Fruit fly (Drosophila melanogaster) whole organism, wandering third instar larva: Measurements from ENCODE around the gene CG18747.
A peak's percentile ranks its signal among the peaks of the same experiment; 100 is the strongest.

Experiments used
- Abd-B ChIP-seq: fragments of >200 bp; optimal IDR thresholded peaks from 2 replicates; lab custom pipeline; 2017; ENCODE audit warnings: missing biosample characterization, missing genetic modification characterization
- CG32264 ChIP-seq: fragments of 200-800 bp; sonication (Bioruptor generic); optimal IDR thresholded peaks from 2 replicates; lab custom pipeline; 2016; ENCODE audit warnings: missing biosample characterization, missing genetic modification characterization
- CG9705 ChIP-seq: fragments of 200-800 bp; sonication (Bioruptor generic); optimal IDR thresholded peaks from 2 replicates; lab custom pipeline; 2018; ENCODE audit warnings: missing biosample characterization, mild to moderate bottlenecking, missing genetic modification characterization
- CrebA ChIP-seq: fragments of 200-800 bp; sonication (Bioruptor generic); optimal IDR thresholded peaks from 2 replicates; lab custom pipeline; 2016; ENCODE audit warnings: missing biosample characterization, mild to moderate bottlenecking, missing genetic modification characterization, borderline replicate concordance
- Dfd ChIP-seq: fragments of >200 bp; optimal IDR thresholded peaks from 2 replicates; lab custom pipeline; 2017; ENCODE audit warnings: missing biosample characterization, missing genetic modification characterization
- Dif ChIP-seq: fragments of 200-275, 200-300 bp; sonication (Bioruptor generic); optimal IDR thresholded peaks from 2 replicates; lab custom pipeline; 2018; ENCODE audit warnings: missing biosample characterization, missing genetic modification characterization; ENCODE audit not compliant: partially characterized antibody
- GATAd ChIP-seq: sonication (Bioruptor generic); optimal IDR thresholded peaks from 2 replicates; lab custom pipeline; 2016; ENCODE audit warnings: missing biosample characterization, missing genetic modification characterization
- HLH106 ChIP-seq: fragments of 200-800 bp; optimal IDR thresholded peaks from 3 replicates; lab custom pipeline; 2019; ENCODE audit warnings: missing biosample characterization, mild to moderate bottlenecking, missing genetic modification characterization, moderate library complexity
- Hnf4 ChIP-seq: fragments of 200-800 bp; sonication (Bioruptor generic); optimal IDR thresholded peaks from 2 replicates; lab custom pipeline; 2016; ENCODE audit warnings: missing biosample characterization, mild to moderate bottlenecking, missing genetic modification characterization
- Hr78 ChIP-seq: fragments of >200 bp; optimal IDR thresholded peaks from 2 replicates; lab custom pipeline; 2017; ENCODE audit warnings: missing biosample characterization, missing genetic modification characterization
- Hr83 ChIP-seq: fragments of 200-300 bp; sonication (Bioruptor generic); optimal IDR thresholded peaks from 2 replicates; lab custom pipeline; 2016; ENCODE audit warnings: missing biosample characterization, mild to moderate bottlenecking, missing genetic modification characterization, moderate library complexity; ENCODE audit not compliant: poor library complexity, severe bottlenecking
- Jra ChIP-seq: sonication (Bioruptor generic); optimal IDR thresholded peaks from 2 replicates; lab custom pipeline; 2016; ENCODE audit warnings: missing biosample characterization, missing genetic modification characterization
- Myc ChIP-seq: fragments of >200 bp; optimal IDR thresholded peaks from 2 replicates; lab custom pipeline; 2017
- N ChIP-seq: fragments of >200 bp; optimal IDR thresholded peaks from 2 replicates; lab custom pipeline; 2018; ENCODE audit warnings: missing biosample characterization, missing external identifiers, missing genetic modification characterization
- OdsH ChIP-seq: fragments of 200-800 bp; sonication (Bioruptor generic); optimal IDR thresholded peaks from 2 replicates; lab custom pipeline; 2016; ENCODE audit warnings: missing biosample characterization, mild to moderate bottlenecking, missing genetic modification characterization
- Rel ChIP-seq, 2 experiments: fragments of 200-800 bp; sonication (Bioruptor generic) in 1 of 2; optimal IDR thresholded peaks; 2 replicates in 1 of 2; 3 replicates in 1 of 2; lab custom pipeline; 2016 to 2019; ENCODE audit warnings: mild to moderate bottlenecking in 2 of 2, missing biosample characterization in 2 of 2, missing genetic modification characterization in 2 of 2, moderate library complexity in 1 of 2
- Sp1 ChIP-seq: fragments of 200-800 bp; sonication (Bioruptor generic); optimal IDR thresholded peaks from 3 replicates; lab custom pipeline; 2019; ENCODE audit warnings: missing biosample characterization, mild to moderate bottlenecking, missing genetic modification characterization, moderate library complexity
- Vsx2 ChIP-seq: fragments of 200-300, 225-300 bp; sonication (Bioruptor generic); optimal IDR thresholded peaks from 2 replicates; lab custom pipeline; 2018; ENCODE audit warnings: missing biosample characterization, missing genetic modification characterization; ENCODE audit not compliant: partially characterized antibody
- br ChIP-seq: fragments of 200-800 bp; sonication (Bioruptor generic); optimal IDR thresholded peaks from 2 replicates; lab custom pipeline; 2016; ENCODE audit warnings: missing biosample characterization, missing genetic modification characterization
- brk ChIP-seq: fragments of 200-800 bp; sonication (Bioruptor generic); optimal IDR thresholded peaks from 2 replicates; lab custom pipeline; 2016; ENCODE audit warnings: missing biosample characterization, mild to moderate bottlenecking, missing genetic modification characterization
- dmrt93B ChIP-seq: fragments of 200-800 bp; sonication (Bioruptor generic); optimal IDR thresholded peaks from 2 replicates; lab custom pipeline; 2018; ENCODE audit warnings: missing biosample characterization, mild to moderate bottlenecking, missing genetic modification characterization
- dsf ChIP-seq: sonication (Bioruptor generic); optimal IDR thresholded peaks from 2 replicates; lab custom pipeline; 2016; ENCODE audit warnings: missing biosample characterization, missing genetic modification characterization, borderline replicate concordance
- foxo ChIP-seq, 2 experiments: fragments of 200-800 bp; sonication (Bioruptor generic); optimal IDR thresholded peaks; 2 replicates in 1 of 2; 3 replicates in 1 of 2; lab custom pipeline; 2016 to 2017; ENCODE audit warnings: missing biosample characterization in 2 of 2, missing genetic modification characterization in 2 of 2
- fru ChIP-seq: fragments of 200-800 bp; sonication (Bioruptor generic); optimal IDR thresholded peaks from 3 replicates; lab custom pipeline; 2016; ENCODE audit warnings: missing biosample characterization, mild to moderate bottlenecking, missing genetic modification characterization
- h ChIP-seq: fragments of 200-800 bp; sonication (Bioruptor generic); optimal IDR thresholded peaks from 3 replicates; lab custom pipeline; 2016; ENCODE audit warnings: missing biosample characterization, mild to moderate bottlenecking, missing genetic modification characterization
- jim ChIP-seq: fragments of 175-275, 200-325 bp; sonication (Bioruptor generic); optimal IDR thresholded peaks from 2 replicates; lab custom pipeline; 2016; ENCODE audit warnings: missing biosample characterization, mild to moderate bottlenecking, missing genetic modification characterization
- lola ChIP-seq: fragments of >200 bp; optimal IDR thresholded peaks from 2 replicates; lab custom pipeline; 2017; ENCODE audit warnings: missing biosample characterization, missing genetic modification characterization
- psq ChIP-seq: fragments of 200-800 bp; sonication (Bioruptor generic); optimal IDR thresholded peaks from 3 replicates; lab custom pipeline; 2017; ENCODE audit warnings: missing biosample characterization, mild to moderate bottlenecking, missing genetic modification characterization, moderate library complexity
- rgr ChIP-seq: fragments of 200-800 bp; sonication (Bioruptor generic); optimal IDR thresholded peaks from 3 replicates; lab custom pipeline; 2016; ENCODE audit warnings: missing biosample characterization, mild to moderate bottlenecking, missing genetic modification characterization
- sage ChIP-seq: fragments of 200-800 bp; sonication (Bioruptor generic); optimal IDR thresholded peaks from 2 replicates; lab custom pipeline; 2016; ENCODE audit warnings: missing biosample characterization, mild to moderate bottlenecking, missing genetic modification characterization
- sv ChIP-seq: fragments of 200-800 bp; sonication (Bioruptor generic); optimal IDR thresholded peaks from 3 replicates; lab custom pipeline; 2016; ENCODE audit warnings: missing biosample characterization, missing genetic modification characterization
- tai ChIP-seq: sonication (Bioruptor generic); optimal IDR thresholded peaks from 2 replicates; lab custom pipeline; 2016; ENCODE audit warnings: missing biosample characterization, missing genetic modification characterization
- usp ChIP-seq: fragments of >200 bp; optimal IDR thresholded peaks from 2 replicates; lab custom pipeline; 2017; ENCODE audit warnings: missing biosample characterization, missing genetic modification characterization
- woc ChIP-seq: sonication (Bioruptor generic); optimal IDR thresholded peaks from 2 replicates; lab custom pipeline; 2016; ENCODE audit warnings: missing biosample characterization, mild to moderate bottlenecking, missing genetic modification characterization

Gene CG18747

dm6 chr3R:7798525-7798924, 15.3 kb upstream of the CG18747 start, which contains the start of gene CG18744:
Gene CG18744, minus strand, starts transcription at chr3R:7798771.
- TF ChIP-seq Jra (GFP tag; lab: Kevin White, UChicago) (no peak), jim (no peak), GATAd (no peak), Dfd (GFP tag; lab: Kevin White, UChicago) (no peak), Myc (lab: Kevin White, UChicago) (no peak), fru (GFP tag; lab: Kevin White, UChicago) (no peak), sv (GFP tag; lab: Kevin White, UChicago) (no peak), woc (GFP tag; lab: Kevin White, UChicago) (no peak), CG9705 (GFP tag; lab: Kevin White, UChicago) (no peak), Hr78 (GFP tag; lab: Kevin White, UChicago) (no peak), psq (GFP tag; lab: Kevin White, UChicago) (no peak), HLH106 (tag; lab: Kevin White, UChicago) (no peak), lola (no peak), CrebA (no peak), brk (GFP tag; lab: Kevin White, UChicago) (no peak), CG32264 (no peak), rgr (GFP tag; lab: Kevin White, UChicago) (no peak), h (GFP tag; lab: Kevin White, UChicago) (no peak), dsf (no peak), N (GFP tag; lab: Kevin White, UChicago) (no peak)

- TF ChIP-seq Dif (GFP tag; lab: Kevin White, UChicago) = peak; percentile 38
- peak; percentile 92 for TF ChIP-seq CrebA
- TF ChIP-seq CG32264 = peak; percentile 36
- TF ChIP-seq usp (GFP tag; lab: Kevin White, UChicago) = no peak
- peak in 1 of 2 experiments; percentile 80 for TF ChIP-seq foxo (GFP tag; optimal IDR thresholded peaks at IDR 0.05; lab: Kevin White, UChicago)
- no peak for TF ChIP-seq Hr78 (GFP tag; lab: Kevin White, UChicago)
- no peak for TF ChIP-seq Abd-B (GFP tag; lab: Kevin White, UChicago)
- TF ChIP-seq Rel (GFP tag; optimal IDR thresholded peaks at IDR 0.05; lab: Kevin White, UChicago) = peak; percentile 95
- TF ChIP-seq Rel (tag; optimal IDR thresholded peaks at IDR 0.05; lab: Kevin White, UChicago) = no peak
- peak; percentile 48 for TF ChIP-seq Sp1 (GFP tag; lab: Kevin White, UChicago)
- peak; percentile 58 for TF ChIP-seq sage (GFP tag; lab: Kevin White, UChicago)
- peak; percentile 34 for TF ChIP-seq brk (GFP tag; lab: Kevin White, UChicago)
- TF ChIP-seq Vsx2 (GFP tag; lab: Kevin White, UChicago) = peak; percentile 16
Measured at dm6 chr3R:7793855-7794254, 10.6 kb upstream of the CG18747 start, which contains the start of gene CG2641. Gene CG2641, plus strand, starts transcription at chr3R:7794069.

dm6 chr3R:7790583-7791034, 7.4 kb upstream of the CG18747 start, which contains the start of gene CG10086:
Gene CG10086, plus strand, starts transcription at chr3R:7790633.
- TF ChIP-seq Dfd (GFP tag; lab: Kevin White, UChicago) = no peak
- TF ChIP-seq Myc (lab: Kevin White, UChicago) = no peak
- TF ChIP-seq N (GFP tag; lab: Kevin White, UChicago) = no peak
- no peak for TF ChIP-seq Rel (GFP tag; optimal IDR thresholded peaks at IDR 0.05; lab: Kevin White, UChicago)
- peak; percentile 2 for TF ChIP-seq Rel (tag; optimal IDR thresholded peaks at IDR 0.05; lab: Kevin White, UChicago)
- no peak for TF ChIP-seq Hnf4 (GFP tag; lab: Kevin White, UChicago)
- peak; percentile 22 for TF ChIP-seq h (GFP tag; lab: Kevin White, UChicago)
- no peak for TF ChIP-seq Hr83

- TF ChIP-seq Hnf4 (GFP tag; lab: Kevin White, UChicago) (no peak), brk (GFP tag; lab: Kevin White, UChicago) (no peak), OdsH (GFP tag; lab: Kevin White, UChicago) (no peak), usp (GFP tag; lab: Kevin White, UChicago) (no peak), psq (GFP tag; lab: Kevin White, UChicago) (no peak), Dfd (GFP tag; lab: Kevin White, UChicago) (no peak), foxo (GFP tag; optimal IDR thresholded peaks at IDR 0.05; lab: Kevin White, UChicago) (no peak), dmrt93B (GFP tag; lab: Kevin White, UChicago) (no peak), br (no peak), CrebA (no peak), woc (GFP tag; lab: Kevin White, UChicago) (no peak), dsf (no peak), jim (no peak), N (GFP tag; lab: Kevin White, UChicago) (no peak), tai (GFP tag; lab: Kevin White, UChicago) (no peak), sv (GFP tag; lab: Kevin White, UChicago) (no peak), fru (GFP tag; lab: Kevin White, UChicago) (no peak), Myc (lab: Kevin White, UChicago) (no peak), Hr78 (GFP tag; lab: Kevin White, UChicago) (no peak), rgr (GFP tag; lab: Kevin White, UChicago) (no peak)
Measured at dm6 chr3R:7790087-7790486, 6.8 kb upstream of the CG18747 start, which contains the start of gene CG18746. Gene CG18746, minus strand, starts transcription at chr3R:7790187.
